Fruit fly (Drosophila melanogaster): ENCODE measurements around the gene CG11537.

The CG11537 gene

DNA sequence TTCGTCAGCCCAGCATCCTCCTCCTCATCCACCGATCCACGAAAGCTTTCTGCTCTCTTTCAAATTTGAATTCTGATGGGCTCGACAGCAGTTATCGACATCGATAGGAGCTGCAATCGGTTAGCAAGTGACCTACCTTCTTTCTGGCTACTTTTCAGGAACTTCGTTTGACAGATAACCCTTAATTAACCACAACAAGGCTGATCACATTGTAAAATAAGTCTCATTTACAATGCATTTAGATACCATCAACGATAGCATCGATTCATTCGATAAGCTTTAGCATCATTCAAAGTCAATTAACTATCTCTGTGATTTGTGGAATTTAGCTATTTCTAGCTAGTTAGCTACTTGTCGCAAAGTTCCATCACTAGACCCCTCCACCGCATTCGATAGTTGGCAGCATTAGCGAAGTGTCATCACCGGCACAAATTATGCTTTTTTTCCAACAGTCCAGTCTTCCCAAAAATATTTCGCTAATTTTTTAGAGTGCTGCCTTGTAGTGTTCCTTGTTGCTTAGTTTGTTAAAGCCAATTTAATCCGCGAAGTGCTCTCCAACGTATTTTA lies 35.4 kb upstream of the CG11537 start, which contains the start of the genes MnM and Girdin (continued):
- TF ChIP-seq mirr (GFP tag; optimal IDR thresholded peaks at IDR 0.05) (no peak), onecut (GFP tag; IDR thresholded peaks at IDR 0.05) (no peak), Eip74EF (GFP tag; optimal IDR thresholded peaks at IDR 0.05) (no peak), Optix (GFP tag; IDR thresholded peaks at IDR 0.05) (no peak), CG9215 (GFP tag; IDR thresholded peaks at IDR 0.05) (peak; percentile 67), gt (GFP tag; IDR thresholded peaks at IDR 0.05) (no peak), CG6683 (GFP tag; optimal IDR thresholded peaks at IDR 0.05) (no peak), CG2199 (GFP tag; IDR thresholded peaks at IDR 0.05) (no peak), bigmax (GFP tag; optimal IDR thresholded peaks at IDR 0.05) (no peak), stwl (tag; optimal IDR thresholded peaks at IDR 0.05) (peak; percentile 33)

DNA sequence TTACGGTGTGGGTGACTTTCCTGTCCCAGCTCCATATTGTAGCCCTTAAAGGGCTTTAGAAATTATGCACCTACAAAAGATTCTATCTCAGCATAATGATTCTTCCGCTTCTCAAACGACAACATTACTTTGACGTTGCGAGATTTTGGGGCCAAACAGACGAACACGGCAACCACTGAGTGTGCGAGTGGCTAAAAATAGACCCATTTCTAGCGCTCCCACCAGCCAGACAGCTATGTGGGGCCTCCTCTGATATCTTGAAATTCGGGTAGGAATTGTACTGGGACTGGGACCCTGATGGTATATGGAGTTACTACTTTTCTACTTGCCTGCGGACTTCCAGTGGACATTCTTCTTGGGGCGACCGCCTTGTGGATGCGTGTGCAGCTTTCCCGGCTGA lies 34.6 kb upstream of the CG11537 start:
- TF ChIP-seq Deaf1 (tag; optimal IDR thresholded peaks at IDR 0.05), result no peak
- no peak for TF ChIP-seq D19A (tag; optimal IDR thresholded peaks at IDR 0.05)
- no peak for TF ChIP-seq CG6254 (GFP tag; optimal IDR thresholded peaks at IDR 0.05)
- no peak for TF ChIP-seq Atf6 (GFP tag; IDR thresholded peaks at IDR 0.05)
- no peak for TF ChIP-seq CTCF (GFP tag; optimal IDR thresholded peaks at IDR 0.05)
- no peak for TF ChIP-seq Fer2 (tag; optimal IDR thresholded peaks at IDR 0.05)
- TF ChIP-seq mirr (GFP tag; optimal IDR thresholded peaks at IDR 0.05), result no peak
- TF ChIP-seq CG34422 (GFP tag; IDR thresholded peaks at IDR 0.05), result 0 out of 3 replicates have a peak, but pooled peaks have one; percentile 7
- no peak for TF ChIP-seq stc (GFP tag; IDR thresholded peaks at IDR 0.05)
- no peak for TF ChIP-seq CG31441 (GFP tag; IDR thresholded peaks at IDR 0.05)
- no peak for TF ChIP-seq caup (GFP tag; optimal IDR thresholded peaks at IDR 0.05; ENCODE audit: severe bottlenecking)
- peak; percentile 92 for TF ChIP-seq kah (GFP tag; optimal IDR thresholded peaks at IDR 0.05)

DNA sequence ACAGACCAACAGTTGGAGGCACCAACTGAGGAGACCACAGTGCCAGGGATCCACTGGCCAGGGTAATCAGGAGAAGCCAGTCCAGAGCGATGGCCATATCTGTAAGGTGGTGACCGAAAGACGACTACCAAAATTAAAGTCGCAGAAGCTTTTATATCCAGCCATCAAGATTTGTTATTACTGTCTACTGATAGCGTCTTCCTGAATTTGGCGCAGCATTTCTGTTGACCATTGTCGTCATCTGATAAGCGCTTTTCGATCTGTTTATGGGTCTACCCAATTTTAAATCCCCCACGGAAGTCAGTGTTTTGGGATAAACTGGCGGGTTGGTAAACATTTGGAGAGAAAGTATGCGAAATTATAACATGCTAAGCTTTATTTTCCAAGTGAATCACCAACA lies 29.2 kb upstream of the CG11537 start, which contains the start of gene CG14963:
CG14963 (minus strand) TSS at position 101 of the 400 bp plus-strand sequence.
- TF ChIP-seq unpg (GFP tag; optimal IDR thresholded peaks at IDR 0.05) (no peak), D19A (tag; optimal IDR thresholded peaks at IDR 0.05) (no peak), CG14050 (GFP tag; IDR thresholded peaks at IDR 0.05) (no peak), Atf6 (GFP tag; IDR thresholded peaks at IDR 0.05) (no peak), CG7987 (GFP tag; optimal IDR thresholded peaks at IDR 0.05) (no peak), slbo (GFP tag; IDR thresholded peaks at IDR 0.05) (no peak), H2.0 (GFP tag; IDR thresholded peaks at IDR 0.05) (no peak), cg (GFP tag; optimal IDR thresholded peaks at IDR 0.05) (no peak), CG13775 (GFP tag; optimal IDR thresholded peaks at IDR 0.05) (no peak), CG5953 (GFP tag; IDR thresholded peaks at IDR 0.05) (no peak), CG3838 (GFP tag; optimal IDR thresholded peaks at IDR 0.05) (no peak), NC2β (GFP tag; optimal IDR thresholded peaks at IDR 0.05) (no peak)

dm6 chr3L:3169107-3169506 lies 25.9 kb upstream of the CG11537 start, which contains the start of the genes CG32278 and CG32281:
Gene CG32278, plus strand, starts transcription at chr3L:3169286.
Gene CG32281, plus strand, starts transcription at chr3L:3169375.
- TF ChIP-seq CG10565 (GFP tag; optimal IDR thresholded peaks at IDR 0.05), result no peak
- peak; percentile 47 for TF ChIP-seq MESR4 (GFP tag; optimal IDR thresholded peaks at IDR 0.05)
- TF ChIP-seq CG14050 (GFP tag; IDR thresholded peaks at IDR 0.05), result no peak
- TF ChIP-seq Myb (GFP tag; optimal IDR thresholded peaks at IDR 0.05), result peak; percentile 7
- no peak for TF ChIP-seq CG33557 (GFP tag; optimal IDR thresholded peaks at IDR 0.05)
- TF ChIP-seq CG3995 (GFP tag; optimal IDR thresholded peaks at IDR 0.05), result peak; percentile 67
- peak; percentile 28 for TF ChIP-seq CG4617 (GFP tag; optimal IDR thresholded peaks at IDR 0.05; ENCODE audit: borderline replicate concordance)
- peak; percentile 52 for TF ChIP-seq CG9797 (GFP tag; optimal IDR thresholded peaks at IDR 0.05)
- TF ChIP-seq YL-1 (GFP tag; optimal IDR thresholded peaks at IDR 0.05), result peak; percentile 40
- TF ChIP-seq pzg (GFP tag; optimal IDR thresholded peaks at IDR 0.05), result peak; percentile 9
- peak; percentile 9 for TF ChIP-seq Max (GFP tag; optimal IDR thresholded peaks at IDR 0.05)
- TF ChIP-seq gfzf (GFP tag; optimal IDR thresholded peaks at IDR 0.05), result peak; percentile 54
- peak; percentile 41 for TF ChIP-seq trem (tag; optimal IDR thresholded peaks at IDR 0.05)
- peak; percentile 41 for TF ChIP-seq stwl (tag; optimal IDR thresholded peaks at IDR 0.05)
- peak; percentile 19; the same call in 1 of the 2 replicates for TF ChIP-seq MBD-R2 (GFP tag; IDR thresholded peaks at IDR 0.05)
- peak; percentile 18 for TF ChIP-seq CG14710 (tag; optimal IDR thresholded peaks at IDR 0.05)
- TF ChIP-seq repo (GFP tag; optimal IDR thresholded peaks at IDR 0.05), result no peak
- peak; percentile 11 for TF ChIP-seq BEAF-32 (GFP tag; optimal IDR thresholded peaks at IDR 0.05)

Measured in whole organism, embryonic.